Worm (Caenorhabditis elegans): ENCODE measurements around the gene M70.3.

The M70.3 gene

ce11 chrIV:2281353-2281976 is 39.2 kb upstream of the M70.3 start (continued):
- TF ChIP-seq ets-5 (GFP tag; IDR thresholded peaks at IDR 0.05) = no peak
- no peak for TF ChIP-seq C04F5.9 (tag; optimal IDR thresholded peaks at IDR 0.05)
- no peak for TF ChIP-seq unc-30 (tag; optimal IDR thresholded peaks at IDR 0.05)
- TF ChIP-seq dpl-1 (GFP tag; optimal IDR thresholded peaks at IDR 0.05) = peak; percentile 18 to 64 (median 38)
- no peak for TF ChIP-seq nhr-28 (tag; optimal IDR thresholded peaks at IDR 0.05)
- peak; percentile 63 for TF ChIP-seq snu-23 (GFP tag; optimal IDR thresholded peaks at IDR 0.05)
- TF ChIP-seq nhr-11 (tag; optimal IDR thresholded peaks at IDR 0.05) = no peak
- no peak for TF ChIP-seq pag-3 (tag; optimal IDR thresholded peaks at IDR 0.05; ENCODE audit: borderline replicate concordance, insufficient read depth)
- TF ChIP-seq hlh-4 (tag; optimal IDR thresholded peaks at IDR 0.05) = no peak

ce11 chrIV:2275545-2275944 is 33.3 kb upstream of the M70.3 start, which contains the start of gene M70.5:
TSS of gene M70.5 (minus strand) at chrIV:2275622.
- TF ChIP-seq nhr-19 (GFP tag; conservative IDR thresholded peaks at IDR 0.05) (peak; percentile 60), grh-1 (GFP tag; IDR thresholded peaks at IDR 0.05) (peak; percentile 57), isw-1 (GFP tag; IDR thresholded peaks at IDR 0.05) (peak; percentile 58), lsy-2 (tag; optimal IDR thresholded peaks at IDR 0.05) (peak in 1 of 2 experiments; percentile 25), F16B12.6 (tag; optimal IDR thresholded peaks at IDR 0.05) (peak; percentile 71), dpl-1 (GFP tag; optimal IDR thresholded peaks at IDR 0.05) (peak; percentile 69 to 84 (median 82)), xbp-1 (tag; optimal IDR thresholded peaks at IDR 0.05) (peak; percentile 19), efl-1 (optimal IDR thresholded peaks at IDR 0.05) (peak; percentile 49 to 83), efl-1 (GFP tag; optimal IDR thresholded peaks at IDR 0.05 in 1 of 2) (peak; percentile 86 to 98), snu-23 (GFP tag; optimal IDR thresholded peaks at IDR 0.05) (peak; percentile 31), tbx-2 (tag; optimal IDR thresholded peaks at IDR 0.05) (peak; percentile 15), lin-35 (GFP tag; optimal IDR thresholded peaks at IDR 0.05) (peak; percentile 64 to 86)

ce11 chrIV:2263564-2263963 is 21.3 kb upstream of the M70.3 start, which contains the start of gene famp-1:
TSS of gene famp-1 (minus strand) at chrIV:2263664.
- TF ChIP-seq nhr-47 (tag; optimal IDR thresholded peaks at IDR 0.05) (no peak), mep-1 (tag; optimal IDR thresholded peaks at IDR 0.05) (no peak), snpc-4 (tag; optimal IDR thresholded peaks at IDR 0.05) (no peak), vab-15 (tag; optimal IDR thresholded peaks at IDR 0.05) (no peak), nhr-90 (tag; optimal IDR thresholded peaks at IDR 0.05; ENCODE audit: poor library complexity) (no peak), xbp-1 (tag; optimal IDR thresholded peaks at IDR 0.05) (no peak), lsy-2 (tag; optimal IDR thresholded peaks at IDR 0.05) (no peak), mdl-1 (tag; optimal IDR thresholded peaks at IDR 0.05) (no peak), elt-2 (tag; optimal IDR thresholded peaks at IDR 0.05) (no peak), elt-3 (tag; optimal IDR thresholded peaks at IDR 0.05) (no peak), efl-1 (optimal IDR thresholded peaks at IDR 0.05) (no peak), efl-1 (GFP tag; optimal IDR thresholded peaks at IDR 0.05 in 1 of 2) (no peak)

- no peak for TF ChIP-seq unc-30 (tag; optimal IDR thresholded peaks at IDR 0.05)
- TF ChIP-seq nhr-76 (tag; optimal IDR thresholded peaks at IDR 0.05) = no peak
- no peak for TF ChIP-seq ceh-82 (tag; optimal IDR thresholded peaks at IDR 0.05)
- TF ChIP-seq vab-15 (tag; optimal IDR thresholded peaks at IDR 0.05) = no peak
- no peak for TF ChIP-seq xbp-1 (tag; optimal IDR thresholded peaks at IDR 0.05)
- TF ChIP-seq fkh-8 (tag; optimal IDR thresholded peaks at IDR 0.05) = no peak
- no peak for TF ChIP-seq unc-98 (GFP tag; IDR thresholded peaks at IDR 0.05)
- TF ChIP-seq unc-86 (tag; optimal IDR thresholded peaks at IDR 0.05) = no peak
- TF ChIP-seq sox-4 (tag; optimal IDR thresholded peaks at IDR 0.05) = no peak
- TF ChIP-seq dpl-1 (GFP tag; optimal IDR thresholded peaks at IDR 0.05) = no peak
- TF ChIP-seq tlp-1 (tag; optimal IDR thresholded peaks at IDR 0.05) = no peak
- TF ChIP-seq nhr-47 (tag; optimal IDR thresholded peaks at IDR 0.05) = no peak
- TF ChIP-seq nhr-71 (tag; optimal IDR thresholded peaks at IDR 0.05) = no peak
- no peak for TF ChIP-seq ztf-11 (tag; optimal IDR thresholded peaks at IDR 0.05)
- TF ChIP-seq ceh-88 (GFP tag; IDR thresholded peaks at IDR 0.05) = no peak
- no peak for TF ChIP-seq hlh-17 (GFP tag; optimal IDR thresholded peaks at IDR 0.05; ENCODE audit: borderline replicate concordance)
- no peak for TF ChIP-seq lin-35 (GFP tag; optimal IDR thresholded peaks at IDR 0.05)
- TF ChIP-seq dsc-1 (tag; optimal IDR thresholded peaks at IDR 0.05) = no peak
These were observed 11.3 kb upstream of the M70.3 start for ce11 chrIV:2253392-2254048.
